Worm (Caenorhabditis elegans) whole organism, mixed stage, embryonic: Measurements from ENCODE around the gene B0244.4.

Experiments
- M03D4.4 ChIP-seq: sonication (generic microtip); optimal IDR thresholded peaks from 2 replicates; lab custom pipeline; 2017; ENCODE audit warnings: mild to moderate bottlenecking, missing genetic modification characterization, missing compliant biosample characterization
- bed-3 ChIP-seq: fragments of 200-800 bp; sonication (Bioruptor generic); optimal IDR thresholded peaks from 3 replicates; lab custom pipeline; 2018; ENCODE audit warnings: mild to moderate bottlenecking, missing genetic modification characterization, moderate library complexity, missing compliant biosample characterization
- blmp-1 ChIP-seq: fragments of 150-350 bp; optimal IDR thresholded peaks from 2 replicates; lab custom pipeline; 2014; ENCODE audit warnings: missing biosample characterization, missing genetic modification characterization
- ceh-39 ChIP-seq: fragments of 150-350 bp; optimal IDR thresholded peaks from 2 replicates; lab custom pipeline; 2014; ENCODE audit warnings: missing biosample characterization, missing genetic modification characterization
- ceh-43 ChIP-seq: fragments of 200-800 bp; sonication (Bioruptor generic); optimal IDR thresholded peaks from 2 replicates; lab custom pipeline; 2018; ENCODE audit warnings: mild to moderate bottlenecking, missing genetic modification characterization, moderate library complexity, missing compliant biosample characterization
- ceh-83 ChIP-seq: fragments of 200-800 bp; sonication (Bioruptor generic); optimal IDR thresholded peaks from 2 replicates; lab custom pipeline; 2018; ENCODE audit warnings: mild to moderate bottlenecking, missing genetic modification characterization, missing compliant biosample characterization
- ces-1 ChIP-seq: fragments of 150-350 bp; optimal IDR thresholded peaks from 2 replicates; lab custom pipeline; 2014; ENCODE audit warnings: missing biosample characterization, missing genetic modification reagents, missing genetic modification characterization
- cnd-1 ChIP-seq: fragments of 200-800 bp; sonication (Bioruptor generic); optimal IDR thresholded peaks from 2 replicates; lab custom pipeline; 2018; ENCODE audit warnings: mild to moderate bottlenecking, missing genetic modification characterization, missing compliant biosample characterization
- drap-1 ChIP-seq: fragments of 200-800 bp; sonication (Bioruptor generic); optimal IDR thresholded peaks from 3 replicates; lab custom pipeline; 2018; ENCODE audit warnings: mild to moderate bottlenecking, missing genetic modification characterization, missing compliant biosample characterization
- elt-1 ChIP-seq: sonication (generic microtip); optimal IDR thresholded peaks from 2 replicates; lab custom pipeline; 2017; ENCODE audit warnings: missing genetic modification characterization, mild to moderate bottlenecking, missing compliant biosample characterization, antibody characterized with exemption, moderate library complexity, borderline replicate concordance; ENCODE audit not compliant: insufficient read depth
- flh-1 ChIP-seq: fragments of 200-800 bp; sonication (Bioruptor generic); optimal IDR thresholded peaks from 2 replicates; lab custom pipeline; 2018; ENCODE audit warnings: mild to moderate bottlenecking, missing genetic modification characterization, moderate library complexity, missing compliant biosample characterization
- ham-2 ChIP-seq: fragments of 200-800 bp; sonication (Bioruptor generic); optimal IDR thresholded peaks from 2 replicates; lab custom pipeline; 2018; ENCODE audit warnings: mild to moderate bottlenecking, missing genetic modification characterization, missing compliant biosample characterization
- lin-13 ChIP-seq: fragments of 150-350 bp; optimal IDR thresholded peaks from 2 replicates; lab custom pipeline; 2014; ENCODE audit warnings: missing biosample characterization, missing genetic modification characterization
- lin-32 ChIP-seq: fragments of 200-800 bp; sonication (Bioruptor generic); optimal IDR thresholded peaks from 2 replicates; lab custom pipeline; 2018; ENCODE audit warnings: mild to moderate bottlenecking, missing genetic modification characterization, missing compliant biosample characterization
- lsy-2 ChIP-seq: fragments of 150-350 bp; optimal IDR thresholded peaks from 2 replicates; lab custom pipeline; 2014; ENCODE audit warnings: missing biosample characterization, missing genetic modification characterization
- mab-5 ChIP-seq: fragments of 150-350 bp; optimal IDR thresholded peaks from 2 replicates; lab custom pipeline; 2014; ENCODE audit warnings: missing biosample characterization, missing genetic modification characterization
- mls-2 ChIP-seq: sonication (generic microtip); optimal IDR thresholded peaks from 2 replicates; lab custom pipeline; 2016; ENCODE audit warnings: mild to moderate bottlenecking, missing genetic modification characterization, moderate library complexity, missing compliant biosample characterization
- nhr-2 ChIP-seq: fragments of 150-350 bp; optimal IDR thresholded peaks from 2 replicates; lab custom pipeline; 2014; ENCODE audit warnings: missing biosample characterization, missing genetic modification characterization
- nhr-237 ChIP-seq: fragments of 150-350 bp; optimal IDR thresholded peaks from 2 replicates; lab custom pipeline; 2014; ENCODE audit warnings: missing biosample characterization, missing genetic modification characterization
- nhr-28 ChIP-seq: fragments of 150-350 bp; optimal IDR thresholded peaks from 2 replicates; lab custom pipeline; 2014; ENCODE audit warnings: missing biosample characterization, missing genetic modification characterization
- nhr-76 ChIP-seq: sonication (generic microtip); optimal IDR thresholded peaks from 2 replicates; lab custom pipeline; 2017; ENCODE audit warnings: missing biosample characterization, missing genetic modification characterization
- pha-4 ChIP-seq: fragments of 150-350 bp; optimal IDR thresholded peaks from 2 replicates; lab custom pipeline; 2018; ENCODE audit warnings: missing biosample characterization, missing genetic modification reagents, missing genetic modification characterization
- sem-2 ChIP-seq: fragments of 200-800 bp; sonication (Bioruptor generic); optimal IDR thresholded peaks from 2 replicates; lab custom pipeline; 2018; ENCODE audit warnings: mild to moderate bottlenecking, missing genetic modification characterization, missing compliant biosample characterization
- sptf-1 ChIP-seq: sonication (generic microtip); optimal IDR thresholded peaks from 2 replicates; lab custom pipeline; 2017; ENCODE audit warnings: mild to moderate bottlenecking, missing genetic modification characterization, moderate library complexity, missing compliant biosample characterization
- tbx-8 ChIP-seq: fragments of 200-800 bp; sonication (Bioruptor generic); optimal IDR thresholded peaks from 2 replicates; lab custom pipeline; 2018; ENCODE audit warnings: mild to moderate bottlenecking, missing genetic modification characterization, moderate library complexity, missing compliant biosample characterization
- unc-39 ChIP-seq: fragments of 150-350 bp; optimal IDR thresholded peaks from 2 replicates; lab custom pipeline; 2014; ENCODE audit warnings: missing biosample characterization, missing genetic modification characterization
- unc-62 ChIP-seq: fragments of 150-350 bp; optimal IDR thresholded peaks from 2 replicates; lab custom pipeline; 2014; ENCODE audit warnings: missing biosample characterization, missing genetic modification reagents, missing genetic modification characterization
- zip-8 ChIP-seq: fragments of 150-350 bp; optimal IDR thresholded peaks from 2 replicates; lab custom pipeline; 2014; ENCODE audit warnings: missing biosample characterization, missing genetic modification characterization

Gene B0244.4

ce11 chrIII:5730980-5731636, 16.2 kb upstream of the B0244.4 start, which contains the start of the genes B0244.9 and B0244.7:
B0244.9 (minus strand) TSS chrIII:5731030.
B0244.7 (plus strand) TSS chrIII:5731501.
- TF ChIP-seq tbx-8 = no peak
- TF ChIP-seq unc-39 (tag; lab: Kevin White, UChicago) = no peak
- TF ChIP-seq ces-1 (GFP tag; lab: Kevin White, UChicago) = no peak
- TF ChIP-seq lsy-2 (tag; lab: Kevin White, UChicago) = no peak
- no peak for TF ChIP-seq lin-13 (tag; lab: Kevin White, UChicago)
- TF ChIP-seq blmp-1 (tag; lab: Kevin White, UChicago) = no peak
- TF ChIP-seq pha-4 (tag; lab: Kevin White, UChicago) = no peak
- no peak for TF ChIP-seq zip-8 (tag; lab: Kevin White, UChicago)
- no peak for TF ChIP-seq M03D4.4 (tag; lab: Kevin White, UChicago)
- TF ChIP-seq ham-2 (GFP tag; lab: Kevin White, UChicago) = no peak
- no peak for TF ChIP-seq mls-2 (tag; lab: Kevin White, UChicago)
- TF ChIP-seq, all 35 proteins: peak for 0

- no peak for TF ChIP-seq ces-1 (GFP tag; lab: Kevin White, UChicago)
These were observed 14.4 kb upstream of the B0244.4 start, which contains the start of gene B0244.17 for ce11 chrIII:5732925-5733324. B0244.17 (plus strand) TSS chrIII:5733225.

DNA sequence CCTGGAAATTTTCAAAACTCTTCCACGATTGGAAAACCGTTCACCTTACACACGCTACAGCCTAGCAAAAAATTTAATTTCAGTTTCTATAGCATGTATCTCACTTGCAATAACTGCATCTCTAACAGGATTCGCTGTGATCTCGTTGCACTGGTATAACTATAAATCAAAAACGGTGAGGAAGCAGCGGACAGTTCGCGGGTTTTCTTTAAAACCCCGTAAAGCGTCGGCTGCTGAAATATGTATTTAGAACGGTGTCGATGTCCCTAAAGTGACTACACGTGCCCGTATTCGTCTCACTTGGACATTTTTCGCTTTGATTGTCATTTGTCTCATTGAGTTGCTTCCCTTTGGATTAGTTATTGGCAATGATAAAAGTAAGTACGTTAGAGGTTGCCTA, 13.0 kb upstream of the B0244.4 start:
- TF ChIP-seq flh-1 (GFP tag; lab: Kevin White, UChicago) (no peak), ceh-83 (GFP tag; lab: Kevin White, UChicago) (no peak), bed-3 (GFP tag; lab: Kevin White, UChicago) (no peak), unc-62 (GFP tag; lab: Kevin White, UChicago) (no peak), lsy-2 (tag; lab: Kevin White, UChicago) (no peak), sem-2 (GFP tag; lab: Kevin White, UChicago) (no peak), blmp-1 (tag; lab: Kevin White, UChicago) (no peak), nhr-28 (no peak), ces-1 (GFP tag; lab: Kevin White, UChicago) (no peak), cnd-1 (tag; lab: Kevin White, UChicago) (no peak), ceh-39 (tag; lab: Kevin White, UChicago) (no peak), ceh-43 (no peak), drap-1 (no peak), pha-4 (tag; lab: Kevin White, UChicago) (no peak), nhr-2 (tag; lab: Kevin White, UChicago) (no peak)

- TF ChIP-seq elt-1 (tag; lab: Kevin White, UChicago) = no peak
- no peak for TF ChIP-seq ces-1 (GFP tag; lab: Kevin White, UChicago)
- TF ChIP-seq ceh-83 (GFP tag; lab: Kevin White, UChicago) = no peak
- TF ChIP-seq tbx-8 = no peak
- no peak for TF ChIP-seq unc-62 (GFP tag; lab: Kevin White, UChicago)
- TF ChIP-seq, all 35 proteins: peak for 0
These were observed 12.4 kb upstream of the B0244.4 start, which contains the start of gene B0244.10 for ce11 chrIII:5734905-5735304. B0244.10 (plus strand) TSS chrIII:5735158.

DNA sequence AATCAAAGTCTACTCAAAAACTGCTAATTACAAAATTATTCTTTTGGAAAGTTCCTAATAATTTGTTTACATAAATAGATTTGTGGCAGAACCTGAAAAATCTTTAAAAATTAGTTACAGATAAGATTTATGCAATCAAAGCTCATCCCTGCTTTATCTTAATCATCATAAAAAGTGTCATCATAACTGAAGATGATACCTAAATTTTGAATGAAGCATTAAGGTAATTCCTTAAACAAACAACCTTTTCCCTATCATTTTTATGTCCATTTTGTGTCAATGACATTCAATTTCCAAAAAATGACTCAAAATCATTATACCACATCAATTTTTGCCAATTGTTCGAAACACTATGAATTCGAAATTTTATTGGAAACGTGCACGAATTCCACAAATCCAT, 9.6 kb upstream of the B0244.4 start, which contains the start of gene B0244.6:
B0244.6 (plus strand) TSS at position 301 of the 400 bp plus-strand sequence.
- TF ChIP-seq cnd-1 (tag; lab: Kevin White, UChicago) (no peak), nhr-237 (tag; lab: Kevin White, UChicago) (no peak), zip-8 (tag; lab: Kevin White, UChicago) (no peak), ham-2 (GFP tag; lab: Kevin White, UChicago) (no peak), lin-13 (tag; lab: Kevin White, UChicago) (no peak), ceh-39 (tag; lab: Kevin White, UChicago) (no peak), tbx-8 (no peak), nhr-2 (tag; lab: Kevin White, UChicago) (no peak), flh-1 (GFP tag; lab: Kevin White, UChicago) (no peak), ces-1 (GFP tag; lab: Kevin White, UChicago) (no peak), elt-1 (tag; lab: Kevin White, UChicago) (no peak), nhr-76 (tag; lab: Kevin White, UChicago) (no peak), mab-5 (no peak), lin-32 (no peak), sptf-1 (tag; lab: Kevin White, UChicago) (no peak)
